Fruit fly (Drosophila melanogaster): ENCODE results near the gene CG46339.

The CG46339 gene

DNA sequence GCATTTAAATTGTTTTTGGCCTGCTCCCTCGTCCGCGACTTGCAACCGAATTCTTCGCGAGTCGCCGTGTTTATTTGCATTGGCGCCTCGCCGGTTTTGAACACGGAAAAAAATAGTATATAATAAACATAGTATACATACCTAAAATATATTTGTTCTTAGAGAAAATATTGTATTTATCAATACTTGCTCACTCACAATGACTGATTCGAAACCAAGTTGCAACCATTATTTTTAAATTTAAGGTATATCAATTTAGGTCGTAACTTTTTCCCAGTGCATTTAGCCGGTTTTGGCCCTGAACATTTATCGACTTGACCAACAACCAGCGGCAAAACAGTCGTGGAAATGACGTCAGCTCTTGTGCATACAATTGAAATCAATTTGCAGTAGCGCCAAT is 12.9 kb downstream of the CG46339 start (continued):
- TF ChIP-seq ro (GFP tag; IDR thresholded peaks at IDR 0.05) (no peak), Taf1 (GFP tag; IDR thresholded peaks at IDR 0.05) (no peak), CG3726 (GFP tag; IDR thresholded peaks at IDR 0.05) (no peak), CG17361 (GFP tag; IDR thresholded peaks at IDR 0.05) (no peak), CG12219 (GFP tag; optimal IDR thresholded peaks at IDR 0.05) (peak; percentile 64), CG7839 (tag; optimal IDR thresholded peaks at IDR 0.05) (peak; percentile 70), ato (GFP tag; IDR thresholded peaks at IDR 0.05; ENCODE audit: partially characterized antibody) (no peak), bsh (GFP tag; optimal IDR thresholded peaks at IDR 0.05) (peak; percentile 77 to 79), CG10209 (GFP tag; optimal IDR thresholded peaks at IDR 0.05) (peak; percentile 47), sug (tag; optimal IDR thresholded peaks at IDR 0.05) (peak; percentile 7), ham (GFP tag; IDR thresholded peaks at IDR 0.05) (no peak), NFAT (GFP tag; IDR thresholded peaks at IDR 0.05) (no peak), CG14965 (GFP tag; optimal IDR thresholded peaks at IDR 0.05; ENCODE audit: borderline replicate concordance) (no peak), slp2 (GFP tag; optimal IDR thresholded peaks at IDR 0.05) (no peak), jing (GFP tag; optimal IDR thresholded peaks at IDR 0.05) (peak; percentile 57), CG9932 (GFP tag; IDR thresholded peaks at IDR 0.05) (no peak), TFAM (GFP tag; optimal IDR thresholded peaks at IDR 0.05) (no peak), rib (GFP tag; IDR thresholded peaks at IDR 0.05) (no peak), maf-S (GFP tag; optimal IDR thresholded peaks at IDR 0.05) (no peak), GATAe (GFP tag; conservative IDR thresholded peaks at IDR 0.05) (no peak), CG12659 (GFP tag; optimal IDR thresholded peaks at IDR 0.05) (peak; percentile 48), CG16813 (GFP tag; IDR thresholded peaks at IDR 0.05; ENCODE audit: partially characterized antibody) (no peak), br (optimal IDR thresholded peaks at IDR 0.05) (no peak), Dref (GFP tag; IDR thresholded peaks at IDR 0.05) (no peak), CG1603 (tag; optimal IDR thresholded peaks at IDR 0.05) (peak; percentile 59), ranshi (GFP tag; IDR thresholded peaks at IDR 0.05) (peak; percentile 18; the same call in 1 of the 2 replicates), CG6791 (GFP tag; IDR thresholded peaks at IDR 0.05; ENCODE audit: partially characterized antibody) (no peak), nerfin-2 (GFP tag; IDR thresholded peaks at IDR 0.05; ENCODE audit: partially characterized antibody) (no peak), Pdp1 (GFP tag; optimal IDR thresholded peaks at IDR 0.05) (no peak), p53 (GFP tag; optimal IDR thresholded peaks at IDR 0.05) (no peak), trh (GFP tag; optimal IDR thresholded peaks at IDR 0.05) (no peak), CG6254 (GFP tag; optimal IDR thresholded peaks at IDR 0.05) (no peak), Max (GFP tag; optimal IDR thresholded peaks at IDR 0.05) (no peak), grn (GFP tag; optimal IDR thresholded peaks at IDR 0.05) (no peak), CG4617 (GFP tag; optimal IDR thresholded peaks at IDR 0.05; ENCODE audit: borderline replicate concordance) (peak; percentile 15), CG30431 (GFP tag; optimal IDR thresholded peaks at IDR 0.05) (no peak), YL-1 (GFP tag; optimal IDR thresholded peaks at IDR 0.05) (no peak), CG15269 (tag; optimal IDR thresholded peaks at IDR 0.05) (peak; percentile 87), pita (GFP tag; optimal IDR thresholded peaks at IDR 0.05) (no peak), esg (GFP tag; conservative IDR thresholded peaks at IDR 0.05) (0 out of 2 replicates have a peak, but pooled peaks have one; percentile 23), Ets97D (GFP tag; optimal IDR thresholded peaks at IDR 0.05) (no peak), CG7963 (GFP tag; IDR thresholded peaks at IDR 0.05; ENCODE audit: partially characterized antibody) (no peak), sr (GFP tag; IDR thresholded peaks at IDR 0.05) (no peak), CG2202 (tag; optimal IDR thresholded peaks at IDR 0.05) (no peak), sisA (GFP tag; IDR thresholded peaks at IDR 0.05) (no peak), ap (GFP tag; IDR thresholded peaks at IDR 0.05) (peak; percentile 22; the same call in 1 of the 2 replicates), Lim3 (GFP tag; IDR thresholded peaks at IDR 0.05) (no peak), CG8290 (GFP tag; optimal IDR thresholded peaks at IDR 0.05) (no peak), CG8290 (tag; optimal IDR thresholded peaks at IDR 0.05) (peak in 1 of 2 experiments; percentile 69), CG14710 (tag; optimal IDR thresholded peaks at IDR 0.05) (no peak), CG32532 (GFP tag; IDR thresholded peaks at IDR 0.05) (no peak), Drgx (GFP tag; IDR thresholded peaks at IDR 0.05) (peak; percentile 94)
